Fruit fly (Drosophila melanogaster): ENCODE measurements around the gene larp.

Gene larp

DNA sequence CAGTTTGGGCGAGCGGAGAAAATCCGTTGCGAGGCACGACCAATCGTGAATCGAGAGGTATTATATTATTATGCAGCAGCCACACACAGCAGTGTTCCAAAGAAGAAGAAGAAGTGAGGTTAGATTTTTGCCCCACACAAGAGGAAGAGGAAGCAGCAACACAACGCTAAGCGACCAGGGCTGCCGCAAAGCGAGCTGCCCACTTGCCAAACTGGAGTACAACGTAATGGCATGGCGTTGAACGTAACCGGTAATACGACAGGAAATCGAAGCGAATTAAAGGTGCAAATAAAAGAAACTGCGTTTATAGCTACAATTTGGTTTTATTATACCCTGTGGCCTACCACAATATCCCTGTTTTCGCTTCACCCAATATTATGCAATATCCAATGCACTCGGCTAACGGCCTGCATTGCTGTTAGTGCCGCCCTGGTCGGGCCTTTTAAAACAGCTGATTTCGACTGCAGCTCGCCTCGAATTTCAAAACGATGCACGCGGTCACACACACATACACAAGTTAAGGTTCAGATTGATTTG is 710 bp downstream of the larp start (continued):
- TF ChIP-seq Spps (tag; optimal IDR thresholded peaks at IDR 0.05) (peak; percentile 27), CG13123 (GFP tag; optimal IDR thresholded peaks at IDR 0.05) (peak; percentile 17), CG6175 (GFP tag; IDR thresholded peaks at IDR 0.05) (peak; percentile 61; the same call in 1 of the 3 replicates), Pdp1 (GFP tag; optimal IDR thresholded peaks at IDR 0.05) (peak; percentile 74 to 98), CG7786 (GFP tag; optimal IDR thresholded peaks at IDR 0.05) (peak; percentile 73), CG42726 (GFP tag; IDR thresholded peaks at IDR 0.05; ENCODE audit: partially characterized antibody) (no peak), CG13894 (tag; optimal IDR thresholded peaks at IDR 0.05) (peak; percentile 76), CG1792 (GFP tag; optimal IDR thresholded peaks at IDR 0.05) (peak; percentile 67), slbo (GFP tag; IDR thresholded peaks at IDR 0.05) (peak; percentile 69), run (tag; optimal IDR thresholded peaks at IDR 0.05) (no peak), CG13624 (GFP tag; optimal IDR thresholded peaks at IDR 0.05) (peak; percentile 86), CG9932 (GFP tag; IDR thresholded peaks at IDR 0.05) (peak; percentile 61), grn (GFP tag; optimal IDR thresholded peaks at IDR 0.05) (peak; percentile 44), hb (GFP tag; IDR thresholded peaks at IDR 0.05; ENCODE audit: partially characterized antibody) (no peak), hkb (optimal IDR thresholded peaks at IDR 0.05) (peak; percentile 72), hkb (GFP tag; IDR thresholded peaks at IDR 0.05) (peak; percentile 71), CG4404 (GFP tag; IDR thresholded peaks at IDR 0.05) (peak; percentile 78), B-H2 (GFP tag; optimal IDR thresholded peaks at IDR 0.05) (peak; percentile 86), CG6854 (GFP tag; optimal IDR thresholded peaks at IDR 0.05) (no peak), bbx (GFP tag; IDR thresholded peaks at IDR 0.05; ENCODE audit: partially characterized antibody) (peak; percentile 50; the same call in 1 of the 2 replicates), disco-r (GFP tag; optimal IDR thresholded peaks at IDR 0.05) (peak; percentile 62), CG1233 (GFP tag; optimal IDR thresholded peaks at IDR 0.05) (peak; percentile 60), dpn (GFP tag; optimal IDR thresholded peaks at IDR 0.05) (peak; percentile 77 to 82), CG8388 (GFP tag; optimal IDR thresholded peaks at IDR 0.05) (peak; percentile 54), Hsf (GFP tag; optimal IDR thresholded peaks at IDR 0.05) (peak; percentile 73), sna (GFP tag; IDR thresholded peaks at IDR 0.05; ENCODE audit: partially characterized antibody) (no peak), Vsx1 (GFP tag; optimal IDR thresholded peaks at IDR 0.05) (no peak), CG4328 (GFP tag; optimal IDR thresholded peaks at IDR 0.05) (peak; percentile 85), peb (GFP tag; IDR thresholded peaks at IDR 0.05) (peak; percentile 63), CG11560 (tag; IDR thresholded peaks at IDR 0.05) (no peak), CG10462 (GFP tag; optimal IDR thresholded peaks at IDR 0.05) (peak; percentile 44), twi (tag; optimal IDR thresholded peaks at IDR 0.05) (peak; percentile 41), CG14014 (GFP tag; IDR thresholded peaks at IDR 0.05) (peak; percentile 72), Hey (tag; optimal IDR thresholded peaks at IDR 0.05) (peak; percentile 59), CG12219 (GFP tag; optimal IDR thresholded peaks at IDR 0.05) (peak; percentile 78), Dip2 (GFP tag; IDR thresholded peaks at IDR 0.05) (no peak), phol (tag; optimal IDR thresholded peaks at IDR 0.05) (peak; percentile 87), kni (GFP tag; optimal IDR thresholded peaks at IDR 0.05) (peak; percentile 93), gem (tag; optimal IDR thresholded peaks at IDR 0.05) (peak; percentile 78), CG16863 (GFP tag; optimal IDR thresholded peaks at IDR 0.05) (peak; percentile 64), sim (GFP tag; IDR thresholded peaks at IDR 0.05) (0 out of 2 replicates have a peak, but pooled peaks have one; percentile 9), CG12769 (tag; optimal IDR thresholded peaks at IDR 0.05) (peak; percentile 73), lab (GFP tag; optimal IDR thresholded peaks at IDR 0.05) (peak; percentile 84), PHDP (tag; optimal IDR thresholded peaks at IDR 0.05) (peak; percentile 62), Bteb2 (GFP tag; optimal IDR thresholded peaks at IDR 0.05) (peak; percentile 75), shn (GFP tag; optimal IDR thresholded peaks at IDR 0.05) (peak; percentile 80), z (GFP tag; IDR thresholded peaks at IDR 0.05) (no peak), CG16815 (GFP tag; optimal IDR thresholded peaks at IDR 0.05) (peak; percentile 73), CG18619 (GFP tag; optimal IDR thresholded peaks at IDR 0.05) (peak; percentile 51), sisA (GFP tag; IDR thresholded peaks at IDR 0.05) (peak; percentile 71)

All from whole organism, embryonic.